Fruit fly (Drosophila melanogaster) whole organism, wandering third instar larva: ENCODE data around the gene CG46459.

Experiments
- Abd-B ChIP-seq: fragments of >200 bp; optimal IDR thresholded peaks from 2 replicates; lab custom pipeline; 2017; ENCODE audit warnings: missing biosample characterization, missing genetic modification characterization
- Dfd ChIP-seq: fragments of >200 bp; optimal IDR thresholded peaks from 2 replicates; lab custom pipeline; 2017; ENCODE audit warnings: missing biosample characterization, missing genetic modification characterization
- HLH106 ChIP-seq: fragments of 200-800 bp; optimal IDR thresholded peaks from 3 replicates; lab custom pipeline; 2019; ENCODE audit warnings: missing biosample characterization, mild to moderate bottlenecking, missing genetic modification characterization, moderate library complexity
- Jra ChIP-seq: sonication (Bioruptor generic); optimal IDR thresholded peaks from 2 replicates; lab custom pipeline; 2016; ENCODE audit warnings: missing biosample characterization, missing genetic modification characterization
- Mio ChIP-seq: sonication (Bioruptor generic); optimal IDR thresholded peaks from 2 replicates; lab custom pipeline; 2016; ENCODE audit warnings: missing biosample characterization, missing genetic modification characterization
- Myc ChIP-seq: fragments of >200 bp; optimal IDR thresholded peaks from 2 replicates; lab custom pipeline; 2017
- N ChIP-seq: fragments of >200 bp; optimal IDR thresholded peaks from 2 replicates; lab custom pipeline; 2018; ENCODE audit warnings: missing biosample characterization, missing external identifiers, missing genetic modification characterization
- sv ChIP-seq: fragments of 200-800 bp; sonication (Bioruptor generic); optimal IDR thresholded peaks from 3 replicates; lab custom pipeline; 2016; ENCODE audit warnings: missing biosample characterization, missing genetic modification characterization
- tai ChIP-seq: sonication (Bioruptor generic); optimal IDR thresholded peaks from 2 replicates; lab custom pipeline; 2016; ENCODE audit warnings: missing biosample characterization, missing genetic modification characterization
- woc ChIP-seq: sonication (Bioruptor generic); optimal IDR thresholded peaks from 2 replicates; lab custom pipeline; 2016; ENCODE audit warnings: missing biosample characterization, mild to moderate bottlenecking, missing genetic modification characterization

dm6 chr3R:10680825-10681681, 15.4 kb upstream of the CG46459 start, which contains the start of gene Phyhd1:
- TF ChIP-seq N (GFP tag; lab: Kevin White, UChicago) (no peak), HLH106 (peak; percentile 60), sv (GFP tag; lab: Kevin White, UChicago) (peak; percentile 93), Abd-B (no peak), Mio (GFP tag; lab: Kevin White, UChicago) (peak; percentile 68), woc (GFP tag; lab: Kevin White, UChicago) (peak; percentile 77), Dfd (GFP tag; lab: Kevin White, UChicago) (no peak), Myc (lab: Kevin White, UChicago) (no peak), tai (GFP tag; lab: Kevin White, UChicago) (peak; percentile 36), Jra (GFP tag; lab: Kevin White, UChicago) (no peak)
